Worm (Caenorhabditis elegans) whole organism, late embryonic: ENCODE measurements around the gene srh-203.
"Not testable (repeated sequence)": the region's sequence is repeated elsewhere in the genome, so short reads cannot be mapped to it uniquely, and the experiment has no call there.

Experiments used
- F13H6.1 ChIP-seq: sonication (generic microtip); optimal IDR thresholded peaks from 2 replicates; lab custom pipeline; 2016; ENCODE audit warnings: missing genetic modification characterization, missing compliant biosample characterization
- K02D7.2 ChIP-seq: sonication (generic microtip); optimal IDR thresholded peaks from 2 replicates; lab custom pipeline; 2017; ENCODE audit warnings: mild to moderate bottlenecking, missing genetic modification characterization, missing compliant biosample characterization
- K09A11.1 ChIP-seq: sonication (generic microtip); optimal IDR thresholded peaks from 2 replicates; lab custom pipeline; 2017; ENCODE audit warnings: antibody characterized with exemption, mild to moderate bottlenecking, missing genetic modification characterization, missing compliant biosample characterization; ENCODE audit not compliant: insufficient read depth
- T23F11.4 ChIP-seq: fragments of 200-800 bp; sonication (Bioruptor generic); optimal IDR thresholded peaks from 2 replicates; lab custom pipeline; 2018; ENCODE audit warnings: mild to moderate bottlenecking, missing genetic modification characterization, missing compliant biosample characterization
- ahr-1 ChIP-seq: sonication (generic microtip); optimal IDR thresholded peaks from 2 replicates; lab custom pipeline; 2016; ENCODE audit warnings: missing genetic modification characterization, missing compliant biosample characterization
- ceh-18 ChIP-seq: sonication (generic microtip); optimal IDR thresholded peaks from 2 replicates; lab custom pipeline; 2016; ENCODE audit warnings: missing genetic modification characterization, missing compliant biosample characterization
- ceh-19 ChIP-seq: fragments of 200-800 bp; sonication (Bioruptor generic); optimal IDR thresholded peaks from 2 replicates; lab custom pipeline; 2018; ENCODE audit warnings: mild to moderate bottlenecking, missing genetic modification characterization, missing compliant biosample characterization
- ceh-2 ChIP-seq: sonication (generic microtip); optimal IDR thresholded peaks from 2 replicates; lab custom pipeline; 2016; ENCODE audit warnings: missing genotype, missing genetic modification characterization, missing compliant biosample characterization
- ceh-24 ChIP-seq: sonication (generic microtip); optimal IDR thresholded peaks from 2 replicates; lab custom pipeline; 2016; ENCODE audit warnings: mild to moderate bottlenecking, missing genetic modification characterization, missing compliant biosample characterization
- ceh-30 ChIP-seq: fragments of 150-350 bp; optimal IDR thresholded peaks from 2 replicates; lab custom pipeline; 2014; ENCODE audit warnings: missing biosample characterization, missing genetic modification characterization
- ceh-34 ChIP-seq: sonication (generic microtip); optimal IDR thresholded peaks from 2 replicates; lab custom pipeline; 2016; ENCODE audit warnings: mild to moderate bottlenecking, missing genetic modification characterization, missing compliant biosample characterization
- ceh-48 ChIP-seq: sonication (generic microtip); optimal IDR thresholded peaks from 2 replicates; lab custom pipeline; 2016; ENCODE audit warnings: missing genetic modification characterization, inconsistent platforms, missing compliant biosample characterization
- ceh-6 ChIP-seq: fragments of 200-800 bp; sonication (Bioruptor generic); optimal IDR thresholded peaks from 2 replicates; lab custom pipeline; 2018; ENCODE audit warnings: mild to moderate bottlenecking, missing genetic modification characterization, missing compliant biosample characterization
- ceh-9 ChIP-seq: sonication (generic microtip); optimal IDR thresholded peaks from 2 replicates; lab custom pipeline; 2016; ENCODE audit warnings: mild to moderate bottlenecking, missing genetic modification characterization, inconsistent platforms, missing compliant biosample characterization
- elt-2 ChIP-seq: sonication (generic microtip); optimal IDR thresholded peaks from 2 replicates; lab custom pipeline; 2016; ENCODE audit warnings: missing genetic modification reagents, missing genetic modification characterization, missing compliant biosample characterization
- elt-4 ChIP-seq: sonication (generic microtip); optimal IDR thresholded peaks from 2 replicates; lab custom pipeline; 2016; ENCODE audit warnings: missing genetic modification characterization, missing compliant biosample characterization
- eyg-1 ChIP-seq: sonication (generic microtip); optimal IDR thresholded peaks from 2 replicates; lab custom pipeline; 2016; ENCODE audit warnings: missing genotype, missing genetic modification characterization, missing compliant biosample characterization
- fkh-10 ChIP-seq: fragments of 150-350 bp; optimal IDR thresholded peaks from 2 replicates; lab custom pipeline; 2014; ENCODE audit warnings: missing biosample characterization, missing genetic modification reagents, missing genetic modification characterization
- hlh-13 ChIP-seq: fragments of 200-800 bp; sonication (Bioruptor generic); optimal IDR thresholded peaks from 2 replicates; lab custom pipeline; 2018; ENCODE audit warnings: mild to moderate bottlenecking, missing genetic modification characterization, missing compliant biosample characterization
- hlh-15 ChIP-seq: sonication (generic microtip); optimal IDR thresholded peaks from 2 replicates; lab custom pipeline; 2016; ENCODE audit warnings: missing genetic modification characterization, missing compliant biosample characterization
- hlh-30 ChIP-seq: sonication (generic microtip); optimal IDR thresholded peaks from 2 replicates; lab custom pipeline; 2017; ENCODE audit warnings: antibody characterized with exemption, missing genetic modification characterization, missing compliant biosample characterization; ENCODE audit not compliant: insufficient read depth
- hlh-8 ChIP-seq: sonication (generic microtip); optimal IDR thresholded peaks from 2 replicates; lab custom pipeline; 2016; ENCODE audit warnings: missing genotype, missing genetic modification characterization, missing compliant biosample characterization
- lim-6 ChIP-seq: sonication (generic microtip); optimal IDR thresholded peaks from 2 replicates; lab custom pipeline; 2016; ENCODE audit warnings: missing genetic modification characterization, missing compliant biosample characterization
- lin-11 ChIP-seq: fragments of 200-800 bp; sonication (Bioruptor generic); optimal IDR thresholded peaks from 2 replicates; lab custom pipeline; 2018; ENCODE audit warnings: mild to moderate bottlenecking, missing genetic modification characterization, missing compliant biosample characterization
- madf-2 ChIP-seq: sonication (generic microtip); optimal IDR thresholded peaks from 2 replicates; lab custom pipeline; 2017; ENCODE audit warnings: missing genetic modification characterization, missing compliant biosample characterization
- mec-3 ChIP-seq: sonication (generic microtip); optimal IDR thresholded peaks from 2 replicates; lab custom pipeline; 2016; ENCODE audit warnings: borderline replicate concordance, missing genetic modification characterization, missing compliant biosample characterization
- nfya-1 ChIP-seq: sonication (generic microtip); optimal IDR thresholded peaks from 2 replicates; lab custom pipeline; 2017; ENCODE audit warnings: missing genetic modification characterization, mild to moderate bottlenecking, missing compliant biosample characterization, antibody characterized with exemption, moderate library complexity
- nhr-232 ChIP-seq: sonication (generic microtip); optimal IDR thresholded peaks from 2 replicates; lab custom pipeline; 2016; ENCODE audit warnings: missing genetic modification characterization, missing compliant biosample characterization
- npax-4 ChIP-seq: sonication (generic microtip); optimal IDR thresholded peaks from 2 replicates; lab custom pipeline; 2016; ENCODE audit warnings: missing genetic modification characterization, missing compliant biosample characterization
- odd-2 ChIP-seq: sonication (generic microtip); optimal IDR thresholded peaks from 2 replicates; lab custom pipeline; 2017; ENCODE audit warnings: antibody characterized with exemption, mild to moderate bottlenecking, missing genetic modification characterization, missing compliant biosample characterization
- pax-1 ChIP-seq: fragments of 150-350 bp; optimal IDR thresholded peaks from 2 replicates; lab custom pipeline; 2014; ENCODE audit warnings: missing biosample characterization, missing genetic modification characterization
- pha-2 ChIP-seq: sonication (generic microtip); optimal IDR thresholded peaks from 2 replicates; lab custom pipeline; 2017; ENCODE audit warnings: mild to moderate bottlenecking, missing genetic modification characterization, missing compliant biosample characterization
- ref-2 ChIP-seq: sonication (generic microtip); optimal IDR thresholded peaks from 2 replicates; lab custom pipeline; 2016; ENCODE audit warnings: missing genetic modification characterization, missing compliant biosample characterization
- sdc-2 ChIP-seq: sonication (generic microtip); optimal IDR thresholded peaks from 2 replicates; lab custom pipeline; 2016; ENCODE audit warnings: missing genotype, missing genetic modification characterization, missing compliant biosample characterization
- syd-9 ChIP-seq: sonication (generic microtip); optimal IDR thresholded peaks from 2 replicates; lab custom pipeline; 2016; ENCODE audit warnings: mild to moderate bottlenecking, missing genetic modification characterization, moderate library complexity, missing compliant biosample characterization
- tbx-7 ChIP-seq: sonication (generic microtip); optimal IDR thresholded peaks from 2 replicates; lab custom pipeline; 2016; ENCODE audit warnings: missing genotype, missing genetic modification characterization, missing compliant biosample characterization
- ttx-3 ChIP-seq: sonication (generic microtip); optimal IDR thresholded peaks from 2 replicates; lab custom pipeline; 2016; ENCODE audit warnings: missing genetic modification reagents, missing genetic modification characterization, missing compliant biosample characterization
- unc-42 ChIP-seq: sonication (generic microtip); optimal IDR thresholded peaks from 2 replicates; lab custom pipeline; 2016; ENCODE audit warnings: missing genotype, missing genetic modification characterization, missing compliant biosample characterization
- unc-86 ChIP-seq: sonication (generic microtip); optimal IDR thresholded peaks from 2 replicates; lab custom pipeline; 2016; ENCODE audit warnings: missing genetic modification characterization, missing compliant biosample characterization
- zip-5 ChIP-seq: sonication (generic microtip); optimal IDR thresholded peaks from 2 replicates; lab custom pipeline; 2016; ENCODE audit warnings: missing genetic modification characterization, missing compliant biosample characterization
- ztf-16 ChIP-seq: sonication (generic microtip); optimal IDR thresholded peaks from 2 replicates; lab custom pipeline; 2017; ENCODE audit warnings: missing genetic modification characterization, missing compliant biosample characterization

srh-203 gene

DNA sequence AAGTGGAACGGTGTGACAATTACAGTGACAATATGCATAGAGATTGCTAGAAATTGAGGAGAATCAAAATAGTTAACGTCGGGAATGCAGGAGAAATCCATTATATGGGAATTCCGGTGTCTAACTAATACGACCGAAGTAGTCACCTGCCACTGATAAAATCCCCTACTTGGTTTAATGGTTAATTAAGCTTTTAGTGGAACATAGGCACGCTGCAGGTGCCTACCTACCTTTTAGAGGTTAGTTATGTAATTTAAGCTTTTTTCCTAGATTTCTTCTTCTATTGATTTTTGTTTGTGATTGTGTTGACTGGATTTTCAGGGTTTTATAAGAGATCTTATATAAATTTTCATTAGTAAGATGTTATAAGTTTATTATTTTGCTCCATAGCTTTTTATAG lies at the start of gene srh-203:
TSS of gene srh-203 (minus strand) at position 101 of the 400 bp plus-strand sequence.
- not testable (repeated sequence) for TF ChIP-seq ahr-1 (tag; lab: Kevin White, UChicago); unc-86 (tag; lab: Kevin White, UChicago); ceh-2
- TF ChIP-seq, all 69 proteins: peak for 0; not testable (repeated sequence) for 69

DNA sequence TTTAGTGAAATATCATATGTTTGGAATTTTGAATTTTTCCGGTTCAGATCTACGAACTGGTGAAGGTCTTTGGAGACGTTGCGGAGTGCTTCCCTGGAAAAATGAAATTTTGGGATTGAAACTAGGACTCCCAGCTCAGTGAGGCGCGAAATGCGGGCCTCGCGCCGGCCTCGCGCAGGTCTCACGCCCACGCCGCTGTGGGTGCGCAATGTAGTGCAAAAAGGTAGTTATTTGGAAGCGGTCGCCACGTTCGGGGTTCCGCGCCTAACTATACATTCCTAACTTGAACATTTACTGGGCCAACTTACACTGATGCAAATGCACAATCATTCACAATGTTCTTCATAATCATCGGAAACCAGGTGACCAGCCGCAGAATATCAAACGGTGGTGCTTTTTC lies 44.0 kb upstream of the srh-203 start:
- TF ChIP-seq ceh-6 (GFP tag; lab: Kevin White, UChicago): no peak
- no peak for TF ChIP-seq T23F11.4 (GFP tag; lab: Kevin White, UChicago)
- no peak for TF ChIP-seq unc-42
- TF ChIP-seq unc-86 (tag; lab: Kevin White, UChicago): no peak
- no peak for TF ChIP-seq ceh-34
- no peak for TF ChIP-seq tbx-7 (tag; lab: Kevin White, UChicago)
- no peak for TF ChIP-seq ceh-2
- TF ChIP-seq madf-2 (tag; lab: Kevin White, UChicago): no peak
- TF ChIP-seq hlh-30 (tag; lab: Kevin White, UChicago): no peak
- no peak for TF ChIP-seq zip-5 (tag; lab: Kevin White, UChicago)
- TF ChIP-seq pha-2 (tag; lab: Kevin White, UChicago): no peak
- no peak for TF ChIP-seq ahr-1 (tag; lab: Kevin White, UChicago)
- no peak for TF ChIP-seq hlh-8 (tag; lab: Kevin White, UChicago)
- TF ChIP-seq ceh-18 (tag; lab: Kevin White, UChicago): no peak
- TF ChIP-seq ref-2 (tag; lab: Kevin White, UChicago): no peak
- no peak for TF ChIP-seq nhr-232 (tag; lab: Kevin White, UChicago)
- no peak for TF ChIP-seq ztf-16 (tag; lab: Kevin White, UChicago)
- TF ChIP-seq sdc-2: no peak

DNA sequence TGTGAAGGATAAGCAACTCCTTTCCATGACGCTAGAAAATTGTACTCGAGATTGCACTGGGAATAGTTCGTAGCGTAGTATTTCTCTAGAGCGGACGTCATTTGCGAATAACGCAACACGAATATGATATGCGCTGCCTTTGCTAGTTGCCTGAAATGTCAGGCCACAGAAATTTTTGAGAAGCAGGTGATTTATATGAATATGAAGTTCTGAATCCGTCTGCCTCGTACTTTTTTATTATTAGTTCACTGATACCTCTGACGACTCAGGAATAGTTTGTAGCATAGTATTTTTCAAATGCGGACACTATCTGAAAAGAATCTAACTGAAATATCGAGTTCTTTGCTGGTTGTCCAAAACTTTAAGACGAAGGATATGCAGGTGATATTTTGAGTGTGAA lies 40.0 kb upstream of the srh-203 start, which contains the start of gene srh-118:
TSS of gene srh-118 (minus strand) at position 101 of the 400 bp plus-strand sequence.
- TF ChIP-seq ceh-19 (GFP tag; lab: Kevin White, UChicago) (no peak), lim-6 (no peak), hlh-13 (GFP tag; lab: Kevin White, UChicago) (no peak), ceh-24 (no peak), madf-2 (tag; lab: Kevin White, UChicago) (no peak), fkh-10 (GFP tag; lab: Kevin White, UChicago) (no peak), odd-2 (tag; lab: Kevin White, UChicago) (no peak), ref-2 (tag; lab: Kevin White, UChicago) (no peak), mec-3 (tag; lab: Kevin White, UChicago) (no peak), elt-2 (tag; lab: Kevin White, UChicago) (no peak), nfya-1 (tag; lab: Kevin White, UChicago) (no peak)

DNA sequence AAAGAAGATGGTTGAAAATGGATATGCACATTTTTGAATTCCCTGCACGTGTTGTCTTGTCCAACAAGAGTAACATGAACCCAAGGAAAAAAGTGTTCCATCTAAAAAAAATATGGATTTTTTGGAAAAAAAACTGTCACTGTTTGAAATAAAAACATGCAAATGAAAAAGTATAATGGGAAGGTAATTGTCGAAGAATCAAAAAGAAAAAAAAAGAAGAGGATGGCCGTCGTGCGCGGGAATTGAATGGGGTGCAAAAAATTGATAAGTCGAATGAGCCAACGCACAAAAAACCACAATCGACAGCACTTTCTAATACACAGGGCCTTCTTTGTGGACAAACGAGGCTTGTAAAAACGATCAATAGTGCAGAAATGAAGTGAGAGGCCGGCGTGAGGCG lies 37.6 kb upstream of the srh-203 start, which contains the start of gene fbxa-102:
TSS of gene fbxa-102 (minus strand) at position 101 of the 400 bp plus-strand sequence.
- TF ChIP-seq npax-4 (tag; lab: Kevin White, UChicago) (no peak), elt-4 (tag; lab: Kevin White, UChicago) (no peak), eyg-1 (no peak), ztf-16 (tag; lab: Kevin White, UChicago) (no peak), nfya-1 (tag; lab: Kevin White, UChicago) (no peak), pax-1 (tag; lab: Kevin White, UChicago) (no peak), K02D7.2 (tag; lab: Kevin White, UChicago) (no peak), lin-11 (tag; lab: Kevin White, UChicago) (no peak), zip-5 (tag; lab: Kevin White, UChicago) (no peak), hlh-15 (no peak), F13H6.1 (no peak), lim-6 (no peak), syd-9 (tag; lab: Kevin White, UChicago) (no peak), K09A11.1 (tag; lab: Kevin White, UChicago) (no peak), ceh-48 (no peak), ceh-30 (tag; lab: Kevin White, UChicago) (no peak), ceh-9 (tag; lab: Kevin White, UChicago) (no peak), ttx-3 (tag; lab: Kevin White, UChicago) (no peak), tbx-7 (tag; lab: Kevin White, UChicago) (no peak)
